Worm (Caenorhabditis elegans): ENCODE results near the gene nlt-1.

- TF ChIP-seq fos-1 (tag; optimal IDR thresholded peaks at IDR 0.05) = no peak
- no peak for TF ChIP-seq nhr-11 (tag; optimal IDR thresholded peaks at IDR 0.05)
Measured at ce11 chrII:10048568-10048967, 47.6 kb upstream of the nlt-1 start, which contains the start of gene flp-4.

Data from whole organism, L1 larva.